Worm (Caenorhabditis elegans): ENCODE data around the gene idpp-13.

DNA sequence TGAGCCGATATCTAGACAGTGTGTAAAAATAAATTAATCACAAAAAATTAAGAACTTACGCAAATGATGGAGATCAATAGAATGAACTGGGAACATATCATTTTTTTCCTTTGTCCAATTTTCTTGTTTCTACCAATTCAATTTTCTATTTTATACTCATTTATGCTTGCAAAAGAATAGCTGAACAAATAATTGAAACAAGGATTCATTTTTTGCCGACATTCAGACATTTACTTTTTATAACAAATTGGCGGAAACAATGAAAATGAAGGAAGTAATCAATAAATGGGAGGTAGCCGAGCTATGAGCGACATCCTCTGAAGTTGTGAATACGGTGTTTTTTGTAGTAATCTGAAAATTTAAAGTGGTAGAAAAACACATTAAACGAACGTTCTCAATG lies at the start of gene idpp-13:
- TF ChIP-seq him-1 (tag; optimal IDR thresholded peaks at IDR 0.05) (no peak), dao-5 (tag; optimal IDR thresholded peaks at IDR 0.05) (no peak)
